Worm (Caenorhabditis elegans) whole organism, young adult: Measurements from ENCODE around the gene ZK666.4.

ENCODE experiments used
- T07F8.4 ChIP-seq: sonication (generic microtip); optimal IDR thresholded peaks from 2 replicates; lab custom pipeline; 2016; ENCODE audit warnings: mild to moderate bottlenecking, missing genetic modification characterization, moderate library complexity, missing compliant biosample characterization
- ama-1 ChIP-seq, 3 experiments: fragments of 150-350 bp in 1 of 3; sonication (generic microtip) in 2 of 3; optimal IDR thresholded peaks; 2 replicates each; lab custom pipeline; 2014 to 2018; ENCODE audit warnings: missing biosample characterization in 2 of 3, missing genetic modification characterization in 2 of 3, missing genetic modification reagents in 2 of 3
- die-1 ChIP-seq: sonication (generic microtip); optimal IDR thresholded peaks from 2 replicates; lab custom pipeline; 2016; ENCODE audit warnings: missing genotype, mild to moderate bottlenecking, missing genetic modification characterization, missing compliant biosample characterization
- mcd-1 ChIP-seq: fragments of 200-800 bp; sonication (Bioruptor generic); IDR thresholded peaks from 2 replicates; pipeline ENCODE4 v1.3.6; 2022; ENCODE audit warnings: missing genetic modification reagents, missing genetic modification characterization, missing compliant biosample characterization

DNA sequence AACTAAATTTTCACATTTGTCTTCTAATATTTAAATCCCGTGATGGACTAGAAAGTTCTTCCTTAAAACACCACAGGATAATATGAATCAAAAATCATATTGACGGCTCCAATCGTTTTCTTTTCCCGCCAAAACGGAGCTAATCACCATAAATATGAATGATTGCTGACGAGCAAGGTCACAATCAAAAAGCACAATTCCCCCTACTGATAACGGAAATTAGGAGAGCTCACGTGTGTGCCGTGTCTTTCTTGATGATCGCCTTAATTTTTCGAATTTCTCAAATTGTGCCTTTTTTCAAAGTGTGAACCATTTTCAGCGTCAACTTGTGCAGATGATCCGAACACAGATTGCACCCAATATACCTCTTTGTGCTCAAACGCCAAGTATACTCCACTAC lies 33.2 kb upstream of the ZK666.4 start:
- no peak for TF ChIP-seq mcd-1
- no peak for TF ChIP-seq die-1
- no peak for TF ChIP-seq ama-1 (optimal IDR thresholded peaks at IDR 0.05; lab: Kevin White, UChicago)
- TF ChIP-seq ama-1 (GFP tag; optimal IDR thresholded peaks at IDR 0.05; lab: Kevin White, UChicago) = no peak
- TF ChIP-seq T07F8.4 (tag; lab: Kevin White, UChicago) = no peak
